Fruit fly (Drosophila melanogaster) whole organism, embryonic: Measurements from ENCODE around the gene Rdl.
A peak's percentile ranks its signal among the peaks of the same experiment; 100 is the strongest.

ENCODE experiments used
- Antp ChIP-seq: fragments of 200-800 bp; sonication (Bioruptor generic); optimal IDR thresholded peaks from 3 replicates; lab custom pipeline; 2016; ENCODE audit warnings: missing biosample characterization, missing genetic modification characterization
- B-H1 ChIP-seq: fragments of 200-800 bp; sonication (Bioruptor generic); IDR thresholded peaks from 3 replicates; pipeline ENCODE4 v1.3.6; 2022; ENCODE audit warnings: missing biosample characterization, missing genetic modification characterization
- CG10543 ChIP-seq: fragments of 200-800 bp; sonication (Bioruptor generic); optimal IDR thresholded peaks from 3 replicates; lab custom pipeline; 2017; ENCODE audit warnings: missing biosample characterization, mild to moderate bottlenecking, missing genetic modification characterization, moderate library complexity
- CG11093 ChIP-seq: fragments of 200-800 bp; sonication (Bioruptor generic); IDR thresholded peaks from 3 replicates; pipeline ENCODE4 v1.3.6; 2022; ENCODE audit warnings: missing biosample characterization, missing genetic modification characterization
- CG11247 ChIP-seq: fragments of 200-800 bp; sonication (Bioruptor generic); IDR thresholded peaks from 2 replicates; pipeline ENCODE4 v1.3.6; 2022; ENCODE audit warnings: missing biosample characterization, missing genetic modification characterization
- CG11695 ChIP-seq: fragments of 200-800 bp; sonication (Bioruptor generic); IDR thresholded peaks from 3 replicates; pipeline ENCODE4 v1.3.6; 2022; ENCODE audit warnings: missing biosample characterization, missing genetic modification characterization
- CG11696 ChIP-seq: fragments of 200-800 bp; sonication (Bioruptor generic); IDR thresholded peaks from 2 replicates; pipeline ENCODE4 v1.3.6; 2022; ENCODE audit warnings: missing biosample characterization, missing genetic modification characterization
- CG13123 ChIP-seq: fragments of 200-800 bp; sonication (Bioruptor generic); optimal IDR thresholded peaks from 2 replicates; lab custom pipeline; 2016; ENCODE audit warnings: missing biosample characterization, missing genetic modification characterization
- CG13424 ChIP-seq: fragments of 200-800 bp; sonication (Bioruptor generic); optimal IDR thresholded peaks from 2 replicates; lab custom pipeline; 2019; ENCODE audit warnings: missing biosample characterization, mild to moderate bottlenecking, missing genetic modification characterization, moderate library complexity
- CG18011 ChIP-seq: fragments of 200-800 bp; sonication (Bioruptor generic); optimal IDR thresholded peaks from 2 replicates; lab custom pipeline; 2017; ENCODE audit warnings: missing biosample characterization, missing genetic modification characterization, mild to moderate bottlenecking, moderate library complexity, missing genotype
- CG18262 ChIP-seq: fragments of 200-800 bp; optimal IDR thresholded peaks from 3 replicates; lab custom pipeline; 2019; ENCODE audit warnings: missing biosample characterization, mild to moderate bottlenecking, missing genetic modification characterization, moderate library complexity
- CG2712 ChIP-seq: fragments of 200-800 bp; optimal IDR thresholded peaks from 3 replicates; lab custom pipeline; 2019; ENCODE audit warnings: missing biosample characterization, mild to moderate bottlenecking, missing genetic modification characterization, moderate library complexity
- CG30403 ChIP-seq: fragments of 200-800 bp; sonication (Bioruptor generic); optimal IDR thresholded peaks from 3 replicates; lab custom pipeline; 2016; ENCODE audit warnings: missing biosample characterization, missing genetic modification characterization
- CG3847 ChIP-seq: fragments of 200-800 bp; sonication (Bioruptor generic); IDR thresholded peaks from 2 replicates; pipeline ENCODE4 v1.3.6; 2022; ENCODE audit warnings: missing biosample characterization, missing genetic modification characterization
- CG3995 ChIP-seq: fragments of 200-800 bp; sonication (Bioruptor generic); optimal IDR thresholded peaks from 3 replicates; lab custom pipeline; 2016; ENCODE audit warnings: missing biosample characterization, missing genetic modification characterization
- CG43689 ChIP-seq: fragments of 200-800 bp; sonication (Bioruptor generic); IDR thresholded peaks from 2 replicates; pipeline ENCODE4 v1.3.6; 2022; ENCODE audit warnings: missing biosample characterization, missing genetic modification characterization
- CG6689 ChIP-seq: fragments of 200-800 bp; sonication (Bioruptor generic); IDR thresholded peaks from 2 replicates; pipeline ENCODE4 v1.3.6; 2022; ENCODE audit warnings: missing biosample characterization, missing genetic modification characterization
- CG6813 ChIP-seq: fragments of 200-800 bp; sonication (Bioruptor generic); optimal IDR thresholded peaks from 2 replicates; lab custom pipeline; 2017; ENCODE audit warnings: missing biosample characterization, missing genetic modification characterization, mild to moderate bottlenecking, moderate library complexity, missing genetic modification reagents
- CG7271 ChIP-seq: fragments of 200-800 bp; sonication (Bioruptor generic); optimal IDR thresholded peaks from 2 replicates; lab custom pipeline; 2018; ENCODE audit warnings: missing biosample characterization, mild to moderate bottlenecking, missing genetic modification characterization, moderate library complexity
- CG7963 ChIP-seq: fragments of 200-800 bp; sonication (Bioruptor generic); IDR thresholded peaks from 3 replicates; pipeline ENCODE4 v1.3.6; 2022; ENCODE audit warnings: missing biosample characterization, missing genetic modification characterization; ENCODE audit not compliant: partially characterized antibody
- CG8089 ChIP-seq: fragments of 200-800 bp; sonication (Bioruptor generic); optimal IDR thresholded peaks from 3 replicates; lab custom pipeline; 2016; ENCODE audit warnings: missing biosample characterization, missing genetic modification characterization
- CoRest ChIP-seq: fragments of 200-800 bp; sonication (Bioruptor generic); optimal IDR thresholded peaks from 3 replicates; lab custom pipeline; 2018; ENCODE audit warnings: missing biosample characterization, mild to moderate bottlenecking, missing genetic modification characterization, moderate library complexity
- D19A ChIP-seq: fragments of 200-800 bp; optimal IDR thresholded peaks from 3 replicates; lab custom pipeline; 2019; ENCODE audit warnings: missing biosample characterization, mild to moderate bottlenecking, missing genetic modification characterization, moderate library complexity
- HLH3B ChIP-seq: fragments of 200-800 bp; sonication (Bioruptor generic); IDR thresholded peaks from 2 replicates; pipeline ENCODE4 v1.3.6; 2022; ENCODE audit warnings: missing biosample characterization, missing genetic modification characterization
- Lim3 ChIP-seq: fragments of 200-800 bp; sonication (Bioruptor generic); IDR thresholded peaks from 2 replicates; pipeline ENCODE4 v1.3.6; 2022; ENCODE audit warnings: missing biosample characterization, missing genetic modification characterization
- NFAT ChIP-seq: fragments of 200-800 bp; sonication (Bioruptor generic); IDR thresholded peaks from 2 replicates; pipeline ENCODE4 v1.3.6; 2022; ENCODE audit warnings: missing biosample characterization, missing genetic modification characterization
- Rx ChIP-seq: fragments of 200-800 bp; sonication (Bioruptor generic); IDR thresholded peaks from 2 replicates; pipeline ENCODE4 v1.3.6; 2022; ENCODE audit warnings: missing biosample characterization, missing genetic modification characterization
- Scr ChIP-seq: fragments of 200-800 bp; sonication (Bioruptor generic); IDR thresholded peaks from 2 replicates; pipeline ENCODE4 v1.3.6; 2022; ENCODE audit warnings: missing biosample characterization, missing genetic modification characterization; ENCODE audit not compliant: partially characterized antibody
- Usf ChIP-seq: fragments of 200-800 bp; sonication (Bioruptor generic); optimal IDR thresholded peaks from 2 replicates; lab custom pipeline; 2017; ENCODE audit warnings: missing genotype, missing biosample characterization, missing genetic modification characterization
- Xrp1 ChIP-seq: fragments of 200-800 bp; sonication (Bioruptor generic); IDR thresholded peaks from 2 replicates; pipeline ENCODE4 v1.3.6; 2022; ENCODE audit warnings: missing biosample characterization, missing genetic modification characterization
- bigmax ChIP-seq: fragments of 200-800 bp; sonication (Bioruptor generic); optimal IDR thresholded peaks from 2 replicates; lab custom pipeline; 2018; ENCODE audit warnings: missing biosample characterization, mild to moderate bottlenecking, missing genetic modification characterization
- bowl ChIP-seq: fragments of 200-800 bp; sonication (Bioruptor generic); IDR thresholded peaks from 2 replicates; pipeline ENCODE4 v1.3.6; 2022; ENCODE audit warnings: missing biosample characterization, missing genetic modification characterization
- croc ChIP-seq: fragments of 200-800 bp; sonication (Bioruptor generic); conservative IDR thresholded peaks from 3 replicates; pipeline ENCODE4 v1.3.6; 2022; ENCODE audit warnings: missing biosample characterization, missing genetic modification characterization
- da ChIP-seq: fragments of 200-800 bp; sonication (Bioruptor generic); optimal IDR thresholded peaks from 2 replicates; lab custom pipeline; 2016; ENCODE audit warnings: missing biosample characterization, missing genetic modification characterization
- dan ChIP-seq: fragments of 200-800 bp; sonication (Bioruptor generic); IDR thresholded peaks from 2 replicates; pipeline ENCODE4 v1.3.6; 2022; ENCODE audit warnings: missing biosample characterization, missing genetic modification characterization
- dati ChIP-seq: fragments of 200-800 bp; sonication (Bioruptor generic); IDR thresholded peaks from 2 replicates; pipeline ENCODE4 v1.3.6; 2022; ENCODE audit warnings: missing biosample characterization, missing genetic modification characterization
- fu2 ChIP-seq: fragments of 200-800 bp; sonication (Bioruptor generic); optimal IDR thresholded peaks from 2 replicates; lab custom pipeline; 2016; ENCODE audit warnings: missing biosample characterization, missing genetic modification characterization
- gem ChIP-seq: fragments of 200-800 bp; sonication (Bioruptor generic); optimal IDR thresholded peaks from 2 replicates; lab custom pipeline; 2019; ENCODE audit warnings: missing biosample characterization, mild to moderate bottlenecking, missing genetic modification characterization, moderate library complexity
- grn ChIP-seq: fragments of 200-800 bp; sonication (Bioruptor generic); optimal IDR thresholded peaks from 3 replicates; lab custom pipeline; 2017; ENCODE audit warnings: missing biosample characterization, missing genetic modification characterization
- jumu ChIP-seq: fragments of 200-800 bp; sonication (Bioruptor generic); optimal IDR thresholded peaks from 3 replicates; lab custom pipeline; 2016; ENCODE audit warnings: missing biosample characterization, missing genetic modification characterization
- knrl ChIP-seq: fragments of 200-800 bp; sonication (Bioruptor generic); IDR thresholded peaks from 3 replicates; pipeline ENCODE4 v1.3.6; 2022; ENCODE audit warnings: missing biosample characterization, missing genetic modification characterization; ENCODE audit not compliant: partially characterized antibody
- luna ChIP-seq: fragments of 200-800 bp; sonication (Bioruptor generic); optimal IDR thresholded peaks from 2 replicates; lab custom pipeline; 2016; ENCODE audit warnings: missing biosample characterization, missing genetic modification characterization
- mirr ChIP-seq: fragments of 200-800 bp; sonication (Bioruptor generic); optimal IDR thresholded peaks from 3 replicates; lab custom pipeline; 2018; ENCODE audit warnings: missing biosample characterization, mild to moderate bottlenecking, missing genetic modification characterization
- org-1 ChIP-seq: fragments of 200-800 bp; sonication (Bioruptor generic); optimal IDR thresholded peaks from 2 replicates; lab custom pipeline; 2017; ENCODE audit warnings: missing biosample characterization, missing genetic modification characterization
- pan ChIP-seq, 4 experiments: fragments of >200 bp in 3 of 4; fragments of 200-800 bp in 1 of 4; sonication (Bioruptor generic) in 1 of 4; optimal IDR thresholded peaks in 3 of 4; IDR thresholded peaks in 1 of 4; 2 replicates each; pipeline versions ENCODE4 v1.3.6 to Lab custom; 2017 to 2022; ENCODE audit warnings: missing biosample characterization in 2 of 4, missing genetic modification characterization in 2 of 4, mixed read lengths in 1 of 4
- row ChIP-seq: fragments of 200-800 bp; sonication (Bioruptor generic); IDR thresholded peaks from 3 replicates; pipeline ENCODE4 v1.3.6; 2022; ENCODE audit warnings: missing biosample characterization, missing genetic modification characterization
- sd ChIP-seq: fragments of 200-800 bp; sonication (Bioruptor generic); optimal IDR thresholded peaks from 3 replicates; lab custom pipeline; 2018; ENCODE audit warnings: missing biosample characterization, mild to moderate bottlenecking, missing genetic modification characterization, moderate library complexity
- sna ChIP-seq: fragments of 200-800 bp; sonication (Bioruptor generic); IDR thresholded peaks from 2 replicates; pipeline ENCODE4 v1.3.6; 2022; ENCODE audit warnings: missing biosample characterization, missing genetic modification characterization; ENCODE audit not compliant: partially characterized antibody
- wdn ChIP-seq: fragments of 200-800 bp; sonication (Bioruptor generic); IDR thresholded peaks from 2 replicates; pipeline ENCODE4 v1.3.6; 2022; ENCODE audit warnings: missing biosample characterization, missing genetic modification characterization
- wor ChIP-seq: fragments of 200-800 bp; sonication (Bioruptor generic); IDR thresholded peaks from 2 replicates; pipeline ENCODE4 v1.3.6; 2022; ENCODE audit warnings: missing biosample characterization, missing genetic modification characterization
- yki ChIP-seq: fragments of >200 bp; optimal IDR thresholded peaks from 3 replicates; lab custom pipeline; 2018
- z ChIP-seq: fragments of 200-800 bp; sonication (Bioruptor generic); IDR thresholded peaks from 3 replicates; pipeline ENCODE4 v1.3.6; 2022; ENCODE audit warnings: missing biosample characterization, missing genetic modification characterization

The Rdl gene

dm6 chr3L:9114404-9114803, 67.5 kb downstream of the Rdl start (continued):
- TF ChIP-seq CG10543 (peak; percentile 11), wdn (GFP tag; lab: Robert Waterston, UW) (no peak), sd (tag; lab: Kevin White, UChicago) (peak; percentile 60), grn (GFP tag; lab: Kevin White, UChicago) (peak; percentile 91), CG2712 (no peak), CG3847 (no peak), bigmax (no peak), CG7271 (tag; lab: Kevin White, UChicago) (no peak), D19A (tag; lab: Kevin White, UChicago) (no peak), dati (GFP tag; lab: Robert Waterston, UW) (no peak), fu2 (GFP tag; lab: Kevin White, UChicago) (no peak), Usf (no peak), CoRest (no peak), CG3995 (GFP tag; lab: Kevin White, UChicago) (no peak), CG7963 (GFP tag; lab: Robert Waterston, UW) (no peak), mirr (peak; percentile 42), jumu (GFP tag; lab: Kevin White, UChicago) (no peak), Scr (GFP tag; lab: Robert Waterston, UW) (no peak), NFAT (GFP tag; lab: Robert Waterston, UW) (no peak), CG43689 (GFP tag; lab: Robert Waterston, UW) (no peak), org-1 (GFP tag; lab: Kevin White, UChicago) (no peak), pan (optimal IDR thresholded peaks at IDR 0.05; lab: Kevin White, UChicago) (no peak), pan (GFP tag; optimal IDR thresholded peaks at IDR 0.05 in 1 of 2, IDR thresholded peaks at IDR 0.05 in 1 of 2) (peak in 1 of 2 experiments; percentile 33), sna (GFP tag; lab: Robert Waterston, UW) (no peak), CG11093 (GFP tag; lab: Robert Waterston, UW) (no peak), yki (lab: Kevin White, UChicago) (no peak), Rx (GFP tag; lab: Robert Waterston, UW) (no peak), CG6689 (GFP tag; lab: Robert Waterston, UW) (no peak), knrl (no peak), bowl (GFP tag; lab: Robert Waterston, UW) (no peak)

- TF ChIP-seq CG13123 (GFP tag; lab: Kevin White, UChicago) (no peak), Lim3 (GFP tag; lab: Robert Waterston, UW) (no peak), wor (GFP tag; lab: Robert Waterston, UW) (no peak), CG30403 (GFP tag; lab: Kevin White, UChicago) (no peak), CG11247 (GFP tag; lab: Robert Waterston, UW) (no peak), grn (GFP tag; lab: Kevin White, UChicago) (no peak), dan (GFP tag; lab: Robert Waterston, UW) (no peak), Xrp1 (0 out of 2 replicates have a peak, but pooled peaks have one; percentile 17), CG18011 (GFP tag; lab: Kevin White, UChicago) (no peak), croc (GFP tag; lab: Robert Waterston, UW) (no peak), CG11696 (GFP tag; lab: Robert Waterston, UW) (no peak), CG18262 (peak; percentile 6), luna (no peak), B-H1 (no peak), HLH3B (GFP tag; lab: Robert Waterston, UW) (no peak), CG8089 (no peak), Antp (GFP tag; lab: Kevin White, UChicago) (no peak), gem (tag; lab: Kevin White, UChicago) (peak; percentile 14), CG11695 (GFP tag; lab: Robert Waterston, UW) (no peak), z (GFP tag; lab: Robert Waterston, UW) (no peak), CG13424 (tag; lab: Kevin White, UChicago) (no peak), da (GFP tag; lab: Kevin White, UChicago) (no peak), row (GFP tag; lab: Robert Waterston, UW) (no peak), CG6813 (GFP tag; lab: Kevin White, UChicago) (no peak)
Measured at dm6 chr3L:9113582-9114282, 68.2 kb downstream of the Rdl start.
